Fruit fly (Drosophila melanogaster): Measurements from ENCODE around the gene CG3552.

Gene CG3552

dm6 chr3L:9424528-9424911 is 31.6 kb upstream of the CG3552 start (continued):
- TF ChIP-seq tx (GFP tag; optimal IDR thresholded peaks at IDR 0.05) (no peak), sisA (GFP tag; IDR thresholded peaks at IDR 0.05) (no peak), dmrt11E (tag; optimal IDR thresholded peaks at IDR 0.05) (peak; percentile 27), zen2 (GFP tag; IDR thresholded peaks at IDR 0.05; ENCODE audit: partially characterized antibody) (no peak), CG1024 (GFP tag; IDR thresholded peaks at IDR 0.05) (no peak), cas (GFP tag; IDR thresholded peaks at IDR 0.05) (no peak), ttk (GFP tag; IDR thresholded peaks at IDR 0.05) (no peak), HLH54F (GFP tag; optimal IDR thresholded peaks at IDR 0.05) (no peak), CG5953 (GFP tag; IDR thresholded peaks at IDR 0.05) (no peak), Fer3 (tag; optimal IDR thresholded peaks at IDR 0.05) (peak; percentile 57), CG8478 (optimal IDR thresholded peaks at IDR 0.05) (no peak), CG14860 (GFP tag; IDR thresholded peaks at IDR 0.05; ENCODE audit: partially characterized antibody) (no peak), Chrac-16 (GFP tag; optimal IDR thresholded peaks at IDR 0.05) (no peak), CG7987 (GFP tag; optimal IDR thresholded peaks at IDR 0.05) (no peak), CG4328 (GFP tag; optimal IDR thresholded peaks at IDR 0.05) (no peak), CG1233 (GFP tag; optimal IDR thresholded peaks at IDR 0.05) (no peak), aop (GFP tag; IDR thresholded peaks at IDR 0.05) (no peak), scrt (GFP tag; optimal IDR thresholded peaks at IDR 0.05) (peak; percentile 23), exex (tag; optimal IDR thresholded peaks at IDR 0.05) (no peak), CG15479 (GFP tag; optimal IDR thresholded peaks at IDR 0.05) (no peak), CG5245 (GFP tag; optimal IDR thresholded peaks at IDR 0.05) (no peak), Dref (GFP tag; IDR thresholded peaks at IDR 0.05) (no peak), grn (GFP tag; optimal IDR thresholded peaks at IDR 0.05) (no peak), slou (GFP tag; optimal IDR thresholded peaks at IDR 0.05) (no peak), crc (GFP tag; optimal IDR thresholded peaks at IDR 0.05) (no peak), ci (GFP tag; IDR thresholded peaks at IDR 0.05) (no peak), shn (GFP tag; optimal IDR thresholded peaks at IDR 0.05) (no peak), CG12942 (GFP tag; optimal IDR thresholded peaks at IDR 0.05) (peak; percentile 5), CG31388 (GFP tag; optimal IDR thresholded peaks at IDR 0.05) (no peak), Sox102F (GFP tag; optimal IDR thresholded peaks at IDR 0.05) (peak; percentile 26), CG34376 (GFP tag; optimal IDR thresholded peaks at IDR 0.05) (no peak), vnd (GFP tag; IDR thresholded peaks at IDR 0.05; ENCODE audit: partially characterized antibody) (no peak), grau (tag; optimal IDR thresholded peaks at IDR 0.05) (peak; percentile 63), gce (GFP tag; IDR thresholded peaks at IDR 0.05) (no peak), CkIIα-i1 (GFP tag; IDR thresholded peaks at IDR 0.05) (no peak), NK7.1 (GFP tag; optimal IDR thresholded peaks at IDR 0.05) (no peak), Nf-YB (GFP tag; optimal IDR thresholded peaks at IDR 0.05) (no peak), pnt (GFP tag; optimal IDR thresholded peaks at IDR 0.05) (no peak), bigmax (GFP tag; optimal IDR thresholded peaks at IDR 0.05) (no peak), CHES-1-like (GFP tag; optimal IDR thresholded peaks at IDR 0.05) (no peak), CG6854 (GFP tag; optimal IDR thresholded peaks at IDR 0.05) (peak; percentile 18), E2f2 (GFP tag; IDR thresholded peaks at IDR 0.05) (peak; percentile 23; the same call in 1 of the 2 replicates), corto (GFP tag; optimal IDR thresholded peaks at IDR 0.05) (no peak), CG11247 (GFP tag; IDR thresholded peaks at IDR 0.05) (no peak), nau (GFP tag; optimal IDR thresholded peaks at IDR 0.05) (no peak), Lim3 (GFP tag; IDR thresholded peaks at IDR 0.05) (no peak), Oli (tag; optimal IDR thresholded peaks at IDR 0.05) (peak; percentile 2), HmgZ (tag; optimal IDR thresholded peaks at IDR 0.05) (no peak), NC2α (GFP tag; optimal IDR thresholded peaks at IDR 0.05) (no peak), CG10654 (GFP tag; optimal IDR thresholded peaks at IDR 0.05) (no peak), CG9727 (GFP tag; optimal IDR thresholded peaks at IDR 0.05) (peak; percentile 48), lbe (GFP tag; optimal IDR thresholded peaks at IDR 0.05) (peak; percentile 59), E2f1 (GFP tag; IDR thresholded peaks at IDR 0.05) (no peak)

Measured in whole organism, embryonic.